Fruit fly (Drosophila melanogaster) whole organism: ENCODE measurements around the gene CG1271.

ENCODE experiments used
- CG8478 ChIP-seq: fragments of >200 bp; optimal IDR thresholded peaks from 2 replicates; lab custom pipeline; 2018; ENCODE audit warnings: inconsistent platforms
- Dll ChIP-seq: fragments of >200 bp; optimal IDR thresholded peaks from 2 replicates; lab custom pipeline; 2017
- EcR ChIP-seq, 2 experiments: fragments of >200 bp; optimal IDR thresholded peaks; 2 replicates each; lab custom pipeline; 2017; ENCODE audit warnings: missing biosample characterization in 2 of 2, missing genetic modification characterization in 2 of 2, missing genetic modification reagents in 2 of 2
- pan ChIP-seq: fragments of >200 bp; optimal IDR thresholded peaks from 2 replicates; lab custom pipeline; 2017
- psq ChIP-seq: fragments of >200 bp; optimal IDR thresholded peaks from 2 replicates; lab custom pipeline; 2017
- usp ChIP-seq: fragments of >200 bp; optimal IDR thresholded peaks from 2 replicates; lab custom pipeline; 2017; ENCODE audit warnings: missing biosample characterization, missing genetic modification characterization, mixed read lengths

The CG1271 gene

dm6 chr3L:3080084-3080994 is 28.0 kb downstream of the CG1271 start:
- TF ChIP-seq EcR (GFP tag; optimal IDR thresholded peaks at IDR 0.05; lab: Kevin White, UChicago): peak in 1 of 2 experiments; percentile 63
- no peak for TF ChIP-seq psq (lab: Kevin White, UChicago)

DNA sequence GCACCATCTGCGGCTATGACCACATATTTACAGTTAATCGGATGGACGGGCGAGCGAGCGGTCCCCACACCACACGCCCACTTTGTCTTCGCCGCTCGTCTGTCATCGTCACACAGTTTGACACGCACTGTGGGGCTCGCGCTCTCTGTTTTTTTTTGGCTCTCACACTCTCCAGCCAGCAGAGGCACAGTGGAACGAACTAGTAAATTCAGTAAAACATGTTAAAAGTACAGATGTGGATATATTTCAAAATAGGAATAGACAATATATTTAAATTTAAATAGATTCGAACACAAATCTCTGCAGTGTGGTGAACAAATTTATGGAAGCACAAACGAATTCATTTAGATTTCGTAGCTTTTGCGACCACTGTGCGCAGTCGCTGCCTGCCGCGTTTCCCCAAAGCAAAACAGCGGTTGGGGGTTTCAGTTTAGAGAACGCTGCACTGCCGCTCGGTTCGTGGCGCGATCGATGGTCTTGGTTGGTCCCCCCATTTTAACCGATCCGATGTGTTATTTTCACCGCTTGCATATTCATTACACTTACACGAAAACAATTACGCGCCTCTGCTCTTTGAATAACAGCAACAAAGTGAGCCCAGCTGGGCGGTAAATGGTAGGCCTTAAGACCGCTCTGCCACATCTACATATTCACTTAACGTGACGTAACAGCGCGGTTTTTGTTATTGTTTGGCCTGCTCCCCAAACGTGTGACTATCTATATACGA is 29.0 kb downstream of the CG1271 start:
- no peak for TF ChIP-seq Dll
- TF ChIP-seq CG8478 (lab: Kevin White, UChicago): no peak
- no peak for TF ChIP-seq psq (lab: Kevin White, UChicago)
- no peak for TF ChIP-seq usp (GFP tag; lab: Kevin White, UChicago)
- TF ChIP-seq EcR (GFP tag; optimal IDR thresholded peaks at IDR 0.05; lab: Kevin White, UChicago): no peak
- TF ChIP-seq pan (lab: Kevin White, UChicago): no peak

dm6 chr3L:3081966-3082516 is 29.7 kb downstream of the CG1271 start:
- TF ChIP-seq CG8478 (lab: Kevin White, UChicago) (no peak), EcR (GFP tag; optimal IDR thresholded peaks at IDR 0.05; lab: Kevin White, UChicago) (no peak), Dll (no peak), pan (lab: Kevin White, UChicago) (no peak), usp (GFP tag; lab: Kevin White, UChicago) (no peak), psq (lab: Kevin White, UChicago) (no peak)

DNA sequence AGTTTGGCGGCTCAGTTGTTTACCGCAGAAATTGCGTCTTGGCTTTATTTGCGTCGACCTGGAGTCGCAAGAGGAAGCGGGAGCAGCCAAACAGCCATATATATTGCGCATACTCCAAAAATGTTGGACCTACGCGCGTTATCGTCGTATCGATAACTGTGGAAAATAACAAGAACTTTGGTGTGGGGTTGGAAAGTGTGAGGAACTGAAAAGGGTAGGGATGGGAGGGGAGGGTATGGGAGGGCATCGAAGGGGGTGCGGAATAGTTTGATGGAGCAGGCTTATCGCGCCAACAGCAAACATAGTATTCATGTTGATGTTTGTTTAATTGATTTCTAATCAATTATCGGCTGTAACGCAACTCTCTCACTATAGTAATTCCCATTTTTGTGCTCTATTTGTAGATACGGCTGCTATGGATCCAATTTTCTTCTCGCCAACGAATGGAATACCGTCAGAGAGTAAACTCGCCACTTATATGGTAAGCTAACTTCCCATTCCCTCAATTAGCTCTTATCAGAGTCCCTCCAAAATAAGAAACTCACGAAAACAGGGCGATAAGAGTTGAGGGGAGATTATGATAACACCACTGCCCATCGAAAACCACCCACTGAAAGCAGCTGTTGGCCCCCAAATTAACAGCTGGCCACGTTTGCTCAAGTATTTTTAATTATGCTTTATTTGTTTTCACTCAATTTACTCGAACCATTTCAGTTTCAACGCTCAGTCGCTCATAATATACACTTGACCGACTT is 31.2 kb downstream of the CG1271 start:
- TF ChIP-seq psq (lab: Kevin White, UChicago) (no peak), usp (GFP tag; lab: Kevin White, UChicago) (no peak), Dll (no peak), pan (lab: Kevin White, UChicago) (no peak), EcR (GFP tag; optimal IDR thresholded peaks at IDR 0.05; lab: Kevin White, UChicago) (no peak), CG8478 (lab: Kevin White, UChicago) (no peak)

dm6 chr3L:3089012-3089411 is 36.7 kb downstream of the CG1271 start:
- no peak for TF ChIP-seq EcR (GFP tag; optimal IDR thresholded peaks at IDR 0.05; lab: Kevin White, UChicago)
- no peak for TF ChIP-seq pan (lab: Kevin White, UChicago)
- TF ChIP-seq CG8478 (lab: Kevin White, UChicago): no peak
- TF ChIP-seq Dll: no peak
- TF ChIP-seq usp (GFP tag; lab: Kevin White, UChicago): no peak

dm6 chr3L:3090581-3091345 is 38.4 kb downstream of the CG1271 start:
- TF ChIP-seq EcR (GFP tag; optimal IDR thresholded peaks at IDR 0.05; lab: Kevin White, UChicago) (no peak), Dll (no peak), psq (lab: Kevin White, UChicago) (no peak), pan (lab: Kevin White, UChicago) (no peak), usp (GFP tag; lab: Kevin White, UChicago) (no peak)

DNA sequence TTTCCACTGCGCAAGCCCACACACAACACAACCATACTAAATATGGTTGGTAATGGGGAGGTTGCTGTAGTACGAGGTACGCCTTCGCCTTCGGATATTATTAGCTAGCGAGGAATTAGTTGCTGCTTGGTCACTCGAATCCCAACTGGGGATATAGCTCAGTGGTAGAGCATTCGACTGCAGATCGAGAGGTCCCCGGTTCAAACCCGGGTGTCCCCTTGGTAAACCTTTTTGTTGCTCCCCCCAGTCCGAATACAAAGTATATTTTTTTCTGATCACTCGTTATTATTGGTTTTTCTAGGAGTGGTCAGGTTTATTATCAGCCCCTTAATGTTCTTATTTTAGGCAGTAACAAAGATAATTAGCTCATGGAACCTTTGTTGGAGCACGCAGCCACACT is 43.3 kb downstream of the CG1271 start:
- no peak for TF ChIP-seq usp (GFP tag; lab: Kevin White, UChicago)
- TF ChIP-seq psq (lab: Kevin White, UChicago): no peak
- TF ChIP-seq CG8478 (lab: Kevin White, UChicago): no peak
- TF ChIP-seq Dll: no peak
- TF ChIP-seq EcR (GFP tag; optimal IDR thresholded peaks at IDR 0.05; lab: Kevin White, UChicago): no peak
- TF ChIP-seq pan (lab: Kevin White, UChicago): no peak

dm6 chr3L:3096073-3096725 is 43.9 kb downstream of the CG1271 start:
- no peak for TF ChIP-seq psq (lab: Kevin White, UChicago)

DNA sequence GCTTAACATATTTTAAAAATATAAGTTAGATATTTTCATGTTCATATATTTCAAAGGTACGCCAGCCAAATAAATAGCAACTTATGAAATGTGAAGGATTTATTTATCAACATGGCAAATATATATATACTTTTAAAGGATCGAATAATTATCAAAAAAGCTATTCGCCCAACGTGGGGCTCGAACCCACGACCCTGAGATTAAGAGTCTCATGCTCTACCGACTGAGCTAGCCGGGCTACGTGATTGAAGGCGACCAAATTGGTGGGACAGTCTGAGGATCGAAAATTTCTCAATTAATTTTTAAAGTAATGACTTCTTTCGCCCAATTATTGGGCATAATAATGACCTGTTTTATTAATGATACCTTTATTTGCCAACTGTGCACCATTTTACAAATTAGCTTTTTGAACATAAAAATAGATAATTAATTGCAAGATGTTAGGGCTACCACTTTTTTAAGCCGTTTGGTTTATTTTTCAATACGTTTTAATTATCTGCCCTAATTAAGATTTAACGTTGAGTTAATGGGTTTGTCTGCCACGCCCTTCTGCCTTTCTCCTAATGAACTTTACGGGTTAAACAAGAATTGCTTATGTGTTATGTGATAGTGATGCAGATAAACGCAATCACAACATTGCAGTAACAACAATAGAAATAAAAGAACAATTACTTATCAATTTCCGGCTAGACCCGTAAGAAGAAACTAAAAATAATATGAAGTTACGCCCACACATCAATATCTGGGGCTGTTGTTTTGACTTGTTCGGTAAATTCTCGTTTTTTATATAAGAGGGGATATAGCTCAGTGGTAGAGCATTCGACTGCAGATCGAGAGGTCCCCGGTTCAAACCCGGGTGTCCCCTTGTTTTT is 44.6 kb downstream of the CG1271 start:
- no peak for TF ChIP-seq psq (lab: Kevin White, UChicago)
- TF ChIP-seq EcR (GFP tag; optimal IDR thresholded peaks at IDR 0.05; lab: Kevin White, UChicago): no peak
- no peak for TF ChIP-seq CG8478 (lab: Kevin White, UChicago)
- TF ChIP-seq usp (GFP tag; lab: Kevin White, UChicago): no peak

- TF ChIP-seq usp (GFP tag; lab: Kevin White, UChicago) (no peak), EcR (GFP tag; optimal IDR thresholded peaks at IDR 0.05; lab: Kevin White, UChicago) (no peak), psq (lab: Kevin White, UChicago) (no peak), Dll (no peak), CG8478 (lab: Kevin White, UChicago) (no peak)
Observed at dm6 chr3L:3097598-3097880, 45.2 kb downstream of the CG1271 start.
